Fruit fly (Drosophila melanogaster): ENCODE measurements around the gene CG33796.
A peak's percentile ranks its signal among the peaks of the same experiment; 100 is the strongest.

DNA sequence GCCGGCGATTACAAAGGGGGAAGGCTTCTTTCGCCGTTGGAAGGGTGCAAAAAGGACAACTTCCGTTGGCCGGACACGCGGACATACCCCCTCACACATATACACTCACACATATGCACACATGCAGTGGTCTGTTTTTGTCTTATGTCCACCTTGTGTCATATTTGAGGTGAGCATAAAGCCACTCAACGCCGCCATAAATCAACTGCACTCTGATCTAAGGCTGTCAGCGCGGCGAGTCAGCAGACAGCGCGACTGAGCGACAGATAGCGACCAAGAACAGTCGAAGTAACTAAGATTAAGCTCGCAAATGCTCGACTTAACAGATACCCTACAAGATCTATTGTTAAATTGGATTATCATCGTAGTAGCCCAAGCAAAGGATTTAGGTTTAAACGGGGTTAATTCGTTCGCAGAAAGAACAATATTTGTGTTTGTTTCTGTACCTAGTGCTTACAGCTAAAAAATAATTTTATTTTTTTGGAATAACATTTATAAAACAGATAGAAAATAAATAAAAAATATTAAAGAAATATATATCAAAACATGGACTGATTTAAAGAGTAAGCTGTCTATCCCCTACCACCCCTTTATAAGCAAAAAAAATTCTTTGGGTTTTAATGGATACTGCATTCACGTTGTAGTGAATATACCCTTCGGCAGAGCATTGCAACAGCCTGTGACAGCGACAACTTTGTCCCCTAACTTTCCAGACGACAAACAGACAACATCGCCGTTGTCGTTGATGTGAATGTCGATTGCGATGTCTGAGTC, 39.1 kb upstream of the CG33796 start:
- TF ChIP-seq N (GFP tag; optimal IDR thresholded peaks at IDR 0.05) (no peak), Myc (optimal IDR thresholded peaks at IDR 0.05) (no peak), sage (GFP tag; optimal IDR thresholded peaks at IDR 0.05) (no peak), psq (GFP tag; optimal IDR thresholded peaks at IDR 0.05) (no peak), dsf (GFP tag; optimal IDR thresholded peaks at IDR 0.05; ENCODE audit: borderline replicate concordance) (no peak), pan (optimal IDR thresholded peaks at IDR 0.05) (no peak), GATAd (GFP tag; optimal IDR thresholded peaks at IDR 0.05) (no peak), foxo (GFP tag; optimal IDR thresholded peaks at IDR 0.05) (peak in 1 of 2 experiments; percentile 38), HLH106 (tag; optimal IDR thresholded peaks at IDR 0.05) (no peak), Hr83 (GFP tag; optimal IDR thresholded peaks at IDR 0.05; ENCODE audit: poor library complexity, severe bottlenecking) (no peak), woc (GFP tag; optimal IDR thresholded peaks at IDR 0.05) (peak; percentile 36), Abd-B (GFP tag; optimal IDR thresholded peaks at IDR 0.05) (no peak), CG9705 (GFP tag; optimal IDR thresholded peaks at IDR 0.05) (no peak)
